Worm (Caenorhabditis elegans) whole organism, L2 larva: ENCODE results near the gene hsp-60.
A peak's percentile ranks its signal among the peaks of the same experiment; 100 is the strongest.

Experiments
- C34F6.9 ChIP-seq: fragments of 150-350 bp; optimal IDR thresholded peaks from 2 replicates; lab custom pipeline; 2014; ENCODE audit warnings: missing biosample characterization, missing genetic modification characterization
- F13H6.1 ChIP-seq: sonication (generic microtip); optimal IDR thresholded peaks from 2 replicates; lab custom pipeline; 2016; ENCODE audit warnings: missing genetic modification characterization, missing compliant biosample characterization
- Y55F3AM.14 ChIP-seq: fragments of 200-800 bp; sonication (Bioruptor generic); optimal IDR thresholded peaks from 2 replicates; lab custom pipeline; 2018; ENCODE audit warnings: mild to moderate bottlenecking, missing genetic modification characterization, missing compliant biosample characterization
- alr-1 ChIP-seq: fragments of 150-350 bp; optimal IDR thresholded peaks from 2 replicates; lab custom pipeline; 2014; ENCODE audit warnings: missing biosample characterization, missing genetic modification characterization
- aly-2 ChIP-seq: fragments of 150-350 bp; optimal IDR thresholded peaks from 2 replicates; lab custom pipeline; 2014; ENCODE audit warnings: missing biosample characterization, missing genetic modification characterization
- ama-1 ChIP-seq: fragments of 150-350 bp; optimal IDR thresholded peaks from 2 replicates; lab custom pipeline; 2018; ENCODE audit warnings: inconsistent platforms
- blmp-1 ChIP-seq: sonication (generic microtip); optimal IDR thresholded peaks from 2 replicates; lab custom pipeline; 2017; ENCODE audit warnings: missing genetic modification characterization, mild to moderate bottlenecking, missing compliant biosample characterization, antibody characterized with exemption, moderate library complexity; ENCODE audit not compliant: insufficient read depth
- crh-2 ChIP-seq: sonication (generic microtip); optimal IDR thresholded peaks from 2 replicates; lab custom pipeline; 2017; ENCODE audit warnings: missing biosample characterization, missing genetic modification characterization
- dmd-4 ChIP-seq: sonication (generic microtip); optimal IDR thresholded peaks from 2 replicates; lab custom pipeline; 2017; ENCODE audit warnings: missing biosample characterization, missing genetic modification characterization
- fos-1 ChIP-seq: fragments of 150-350 bp; optimal IDR thresholded peaks from 2 replicates; lab custom pipeline; 2014; ENCODE audit warnings: missing biosample characterization, missing genetic modification characterization
- gmeb-1 ChIP-seq: fragments of 150-350 bp; optimal IDR thresholded peaks from 2 replicates; lab custom pipeline; 2014; ENCODE audit warnings: missing biosample characterization, missing genetic modification characterization
- lin-13 ChIP-seq: fragments of 150-350 bp; optimal IDR thresholded peaks from 2 replicates; lab custom pipeline; 2014; ENCODE audit warnings: missing biosample characterization, missing genetic modification reagents, missing genetic modification characterization
- lin-39 ChIP-seq: fragments of 150-350 bp; optimal IDR thresholded peaks from 2 replicates; lab custom pipeline; 2014; ENCODE audit warnings: missing biosample characterization, missing genetic modification reagents, missing genetic modification characterization
- lsy-2 ChIP-seq, 2 experiments: fragments of 150-350 bp in 1 of 2; sonication (generic microtip) in 1 of 2; optimal IDR thresholded peaks; 2 replicates each; lab custom pipeline; 2014 to 2017; ENCODE audit warnings: missing biosample characterization in 2 of 2, missing genetic modification characterization in 2 of 2
- mab-5 ChIP-seq: fragments of 150-350 bp; optimal IDR thresholded peaks from 2 replicates; lab custom pipeline; 2014; ENCODE audit warnings: missing biosample characterization, missing genetic modification characterization
- mbf-1 ChIP-seq: sonication (generic microtip); optimal IDR thresholded peaks from 2 replicates; lab custom pipeline; 2017; ENCODE audit warnings: missing biosample characterization, missing genetic modification characterization
- mdl-1 ChIP-seq, 2 experiments: fragments of 150-350 bp in 1 of 2; sonication (generic microtip) in 1 of 2; optimal IDR thresholded peaks; 2 replicates each; lab custom pipeline; 2017; ENCODE audit warnings: missing biosample characterization in 2 of 2, missing genetic modification characterization in 2 of 2
- nhr-11 ChIP-seq: fragments of 150-350 bp; optimal IDR thresholded peaks from 2 replicates; lab custom pipeline; 2014; ENCODE audit warnings: missing biosample characterization, missing genetic modification characterization
- nhr-12 ChIP-seq: fragments of 150-350 bp; optimal IDR thresholded peaks from 2 replicates; lab custom pipeline; 2014; ENCODE audit warnings: missing biosample characterization, missing genetic modification characterization
- nhr-129 ChIP-seq: fragments of 150-350 bp; optimal IDR thresholded peaks from 2 replicates; lab custom pipeline; 2014; ENCODE audit warnings: missing biosample characterization, missing genetic modification characterization
- nhr-23 ChIP-seq: fragments of 150-350 bp; optimal IDR thresholded peaks from 2 replicates; lab custom pipeline; 2014; ENCODE audit warnings: missing biosample characterization, missing genetic modification reagents, missing genetic modification characterization
- nhr-237 ChIP-seq: fragments of 150-350 bp; optimal IDR thresholded peaks from 2 replicates; lab custom pipeline; 2014; ENCODE audit warnings: missing biosample characterization, missing genetic modification characterization
- nhr-25 ChIP-seq: fragments of 150-350 bp; sonication (generic microtip); optimal IDR thresholded peaks from 3 replicates; lab custom pipeline; 2014; ENCODE audit warnings: missing biosample characterization, missing genetic modification characterization
- nhr-6 ChIP-seq: fragments of 150-350 bp; optimal IDR thresholded peaks from 2 replicates; lab custom pipeline; 2014; ENCODE audit warnings: missing biosample characterization, missing genetic modification characterization
- nhr-77 ChIP-seq: fragments of 150-350 bp; optimal IDR thresholded peaks from 2 replicates; lab custom pipeline; 2014; ENCODE audit warnings: missing biosample characterization, missing genetic modification characterization
- peb-1 ChIP-seq: fragments of 150-350 bp; optimal IDR thresholded peaks from 2 replicates; lab custom pipeline; 2014; ENCODE audit warnings: missing biosample characterization, missing genetic modification characterization
- sem-4 ChIP-seq: fragments of 150-350 bp; optimal IDR thresholded peaks from 2 replicates; lab custom pipeline; 2014; ENCODE audit warnings: missing biosample characterization, missing genetic modification reagents, missing genetic modification characterization
- skn-1 ChIP-seq: sonication (generic microtip); optimal IDR thresholded peaks from 2 replicates; lab custom pipeline; 2017; ENCODE audit warnings: missing biosample characterization, missing genetic modification characterization
- sma-3 ChIP-seq: sonication (generic microtip); optimal IDR thresholded peaks from 2 replicates; lab custom pipeline; 2016; ENCODE audit warnings: missing genetic modification reagents, missing genetic modification characterization, missing compliant biosample characterization
- sma-9 ChIP-seq, 2 experiments: fragments of 150-350 bp in 1 of 2; sonication (generic microtip) in 1 of 2; optimal IDR thresholded peaks; 2 replicates each; lab custom pipeline; 2014 to 2016; ENCODE audit warnings: missing genetic modification characterization in 2 of 2, mild to moderate bottlenecking in 1 of 2, missing biosample characterization in 1 of 2, missing compliant biosample characterization in 1 of 2, missing genetic modification reagents in 1 of 2, moderate library complexity in 1 of 2
- snpc-4 ChIP-seq: fragments of 150-350 bp; optimal IDR thresholded peaks from 2 replicates; lab custom pipeline; 2014; ENCODE audit warnings: missing biosample characterization, missing genetic modification characterization
- unc-39 ChIP-seq: fragments of 150-350 bp; optimal IDR thresholded peaks from 2 replicates; lab custom pipeline; 2014; ENCODE audit warnings: missing biosample characterization, missing genetic modification characterization
- unc-55 ChIP-seq: fragments of 150-350 bp; sonication (generic microtip); optimal IDR thresholded peaks from 3 replicates; lab custom pipeline; 2014; ENCODE audit warnings: missing biosample characterization, missing genetic modification reagents, missing genetic modification characterization
- unc-62 ChIP-seq: fragments of 150-350 bp; optimal IDR thresholded peaks from 2 replicates; lab custom pipeline; 2014; ENCODE audit warnings: missing biosample characterization, missing genetic modification reagents, missing genetic modification characterization
- zag-1 ChIP-seq: fragments of 150-350 bp; optimal IDR thresholded peaks from 2 replicates; lab custom pipeline; 2014; ENCODE audit warnings: missing biosample characterization, missing genetic modification characterization
- ztf-11 ChIP-seq: sonication (generic microtip); optimal IDR thresholded peaks from 2 replicates; lab custom pipeline; 2017; ENCODE audit warnings: missing biosample characterization, missing genetic modification characterization
- ztf-4 ChIP-seq: fragments of 150-350 bp; optimal IDR thresholded peaks from 2 replicates; lab custom pipeline; 2014; ENCODE audit warnings: missing biosample characterization, missing genetic modification characterization

Gene hsp-60

ce11 chrIII:1580142-1580541 lies 39.4 kb upstream of the hsp-60 start:
- no peak for TF ChIP-seq unc-39 (tag; lab: Kevin White, UChicago)
- TF ChIP-seq mdl-1 (tag; optimal IDR thresholded peaks at IDR 0.05; lab: Kevin White, UChicago), result no peak
- TF ChIP-seq crh-2 (tag; lab: Kevin White, UChicago), result no peak
- no peak for TF ChIP-seq ama-1 (lab: Kevin White, UChicago)
- TF ChIP-seq fos-1, result no peak
- TF ChIP-seq lin-39 (tag; lab: Kevin White, UChicago), result no peak
- no peak for TF ChIP-seq aly-2
- TF ChIP-seq lin-13 (GFP tag; lab: Kevin White, UChicago), result no peak
- no peak for TF ChIP-seq sma-9 (GFP tag; optimal IDR thresholded peaks at IDR 0.05; lab: Kevin White, UChicago)
- no peak for TF ChIP-seq sma-9 (tag; optimal IDR thresholded peaks at IDR 0.05; lab: Kevin White, UChicago)
- TF ChIP-seq nhr-129 (tag; lab: Kevin White, UChicago), result no peak
- TF ChIP-seq sem-4 (tag; lab: Kevin White, UChicago), result no peak
- TF ChIP-seq alr-1 (tag; lab: Kevin White, UChicago), result no peak
- no peak for TF ChIP-seq gmeb-1 (tag; lab: Kevin White, UChicago)
- TF ChIP-seq ztf-11 (tag; lab: Kevin White, UChicago), result no peak
- TF ChIP-seq nhr-77 (tag; lab: Kevin White, UChicago), result no peak
- no peak for TF ChIP-seq unc-62 (GFP tag; lab: Kevin White, UChicago)
- TF ChIP-seq blmp-1 (tag; lab: Kevin White, UChicago), result no peak
- TF ChIP-seq nhr-6, result no peak
- no peak for TF ChIP-seq snpc-4

DNA sequence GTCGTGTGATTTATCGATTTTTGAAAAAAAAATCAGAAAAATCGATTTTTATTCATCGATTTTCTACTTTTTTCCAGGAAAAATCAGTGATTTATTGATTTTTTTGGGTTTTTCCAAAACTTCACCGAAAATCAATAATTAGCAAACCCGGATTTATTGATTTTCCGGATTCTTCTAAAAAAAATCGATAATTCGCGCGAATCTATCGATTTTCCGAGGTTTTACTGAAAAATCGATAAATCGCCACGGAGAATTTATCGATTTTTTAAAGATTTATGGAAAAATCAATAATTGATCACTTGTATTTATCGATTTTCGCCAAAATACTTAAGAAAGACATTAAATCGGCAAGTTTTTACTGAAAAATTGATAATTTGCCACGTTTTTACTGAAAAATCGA lies 36.0 kb upstream of the hsp-60 start:
- TF ChIP-seq blmp-1 (tag; lab: Kevin White, UChicago) (no peak), F13H6.1 (tag; lab: Kevin White, UChicago) (no peak)

ce11 chrIII:1584216-1584715 lies 35.3 kb upstream of the hsp-60 start:
- no peak for TF ChIP-seq nhr-23 (tag; lab: Kevin White, UChicago)
- no peak for TF ChIP-seq nhr-25 (tag; lab: Kevin White, UChicago)
- TF ChIP-seq zag-1 (tag; lab: Kevin White, UChicago), result no peak
- no peak for TF ChIP-seq C34F6.9 (tag; lab: Kevin White, UChicago)
- no peak for TF ChIP-seq peb-1 (tag; lab: Kevin White, UChicago)
- no peak for TF ChIP-seq ztf-4 (tag; lab: Kevin White, UChicago)
- no peak for TF ChIP-seq Y55F3AM.14
- no peak for TF ChIP-seq sem-4 (tag; lab: Kevin White, UChicago)
- TF ChIP-seq nhr-12 (tag; lab: Kevin White, UChicago), result no peak
- no peak for TF ChIP-seq nhr-237 (tag; lab: Kevin White, UChicago)
- TF ChIP-seq skn-1, result no peak
- no peak for TF ChIP-seq snpc-4
- no peak for TF ChIP-seq unc-39 (tag; lab: Kevin White, UChicago)
- no peak for TF ChIP-seq alr-1 (tag; lab: Kevin White, UChicago)
- no peak for TF ChIP-seq nhr-6
- TF ChIP-seq dmd-4, result no peak
- TF ChIP-seq nhr-11 (tag; lab: Kevin White, UChicago), result no peak

DNA sequence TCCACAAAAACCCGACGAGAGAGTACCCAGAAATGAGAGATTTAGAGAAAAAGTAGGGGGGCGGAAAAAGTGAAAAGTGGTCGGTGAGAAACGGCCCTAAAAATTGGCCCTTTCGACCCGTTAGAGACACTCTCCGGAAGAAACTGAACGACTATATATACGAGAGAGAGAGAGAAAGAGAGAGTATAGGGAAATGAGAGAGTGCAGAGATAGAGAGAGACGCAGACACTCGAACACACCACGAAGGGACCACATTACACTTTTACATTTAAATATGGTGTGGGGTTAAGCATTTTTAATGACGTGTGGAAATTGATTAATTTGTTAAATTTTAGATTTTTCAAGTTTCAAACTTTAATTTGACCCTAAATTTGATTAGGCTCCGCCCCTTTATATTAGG lies 27.9 kb upstream of the hsp-60 start:
- TF ChIP-seq nhr-129 (tag; lab: Kevin White, UChicago) (no peak), crh-2 (tag; lab: Kevin White, UChicago) (peak; percentile 39), C34F6.9 (tag; lab: Kevin White, UChicago) (peak; percentile 47), unc-55 (GFP tag; lab: Kevin White, UChicago) (peak; percentile 32), mab-5 (tag; lab: Kevin White, UChicago) (peak; percentile 8), lin-13 (GFP tag; lab: Kevin White, UChicago) (peak; percentile 49), mbf-1 (no peak), sma-3 (GFP tag; lab: Kevin White, UChicago) (no peak), lsy-2 (tag; optimal IDR thresholded peaks at IDR 0.05; lab: Kevin White, UChicago) (peak in 1 of 2 experiments; percentile 72)
